Fruit fly (Drosophila melanogaster): ENCODE data around the gene dac.

Gene dac

DNA sequence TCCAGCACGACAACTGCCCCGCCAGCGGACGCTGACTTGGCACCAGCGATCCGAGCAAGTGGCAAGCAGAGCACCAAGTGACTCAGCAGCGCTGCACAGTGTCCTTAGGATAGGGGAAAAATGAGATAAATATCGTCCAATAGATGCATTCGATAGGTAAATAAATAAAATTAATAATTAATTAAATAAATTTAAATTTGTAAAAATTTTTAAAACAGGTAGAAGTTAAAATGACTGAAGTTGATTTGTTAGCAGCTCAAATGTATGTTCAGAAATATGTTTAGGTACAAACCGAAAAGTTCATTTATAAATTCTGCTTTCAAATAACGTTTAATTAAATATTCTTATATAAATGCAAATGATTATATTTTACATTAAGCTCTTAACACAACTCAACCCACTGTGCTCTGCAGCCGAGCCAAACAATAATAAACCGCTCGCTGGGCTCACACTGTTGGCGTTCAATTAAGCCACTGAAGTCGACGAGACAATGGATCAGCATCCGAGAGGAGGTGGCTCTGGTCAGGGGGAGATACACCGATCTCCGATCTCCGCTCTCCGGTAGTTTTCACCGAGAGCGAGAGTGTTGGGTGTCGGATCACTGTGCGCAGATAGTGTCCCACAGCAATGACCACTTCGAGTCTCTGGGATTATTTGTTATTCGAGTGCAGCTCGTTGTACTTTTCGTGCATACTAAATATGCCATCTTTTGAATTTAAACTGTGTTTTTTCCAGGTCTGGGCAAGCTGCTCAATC, 37.2 kb downstream of the dac start, which contains the start of gene CG5888 (continued):
- TF ChIP-seq tx (GFP tag; optimal IDR thresholded peaks at IDR 0.05), result no peak
- no peak for TF ChIP-seq en (GFP tag; optimal IDR thresholded peaks at IDR 0.05)
- TF ChIP-seq ab (GFP tag; optimal IDR thresholded peaks at IDR 0.05), result no peak
- peak; percentile 42; the same call in 1 of the 2 replicates for TF ChIP-seq sim (GFP tag; IDR thresholded peaks at IDR 0.05)
- peak; percentile 50; the same call in 1 of the 2 replicates for TF ChIP-seq onecut (GFP tag; IDR thresholded peaks at IDR 0.05)
- TF ChIP-seq lab (GFP tag; optimal IDR thresholded peaks at IDR 0.05), result peak; percentile 43
- TF ChIP-seq stwl (tag; optimal IDR thresholded peaks at IDR 0.05), result no peak
- peak; percentile 26 for TF ChIP-seq zen (tag; optimal IDR thresholded peaks at IDR 0.05)
- TF ChIP-seq nom (GFP tag; optimal IDR thresholded peaks at IDR 0.05), result no peak
- no peak for TF ChIP-seq zen2 (GFP tag; IDR thresholded peaks at IDR 0.05; ENCODE audit: partially characterized antibody)
- TF ChIP-seq Ets97D (GFP tag; optimal IDR thresholded peaks at IDR 0.05), result no peak
- no peak for TF ChIP-seq tll (GFP tag; optimal IDR thresholded peaks at IDR 0.05)
- TF ChIP-seq CG15269 (tag; optimal IDR thresholded peaks at IDR 0.05), result peak; percentile 76
- peak; percentile 45; the same call in 1 of the 2 replicates for TF ChIP-seq sens-2 (GFP tag; IDR thresholded peaks at IDR 0.05)
- TF ChIP-seq Elba2 (GFP tag; optimal IDR thresholded peaks at IDR 0.05), result no peak
- no peak for TF ChIP-seq pnt (GFP tag; optimal IDR thresholded peaks at IDR 0.05)
- no peak for TF ChIP-seq Max (GFP tag; optimal IDR thresholded peaks at IDR 0.05)
- TF ChIP-seq so (GFP tag; IDR thresholded peaks at IDR 0.05), result peak; percentile 74; the same call in 2 of the 3 replicates
- TF ChIP-seq Hmr (GFP tag; optimal IDR thresholded peaks at IDR 0.05), result peak; percentile 78
- TF ChIP-seq CG12942 (GFP tag; optimal IDR thresholded peaks at IDR 0.05), result peak; percentile 34
- peak; percentile 65 for TF ChIP-seq ATbp (GFP tag; optimal IDR thresholded peaks at IDR 0.05)
- TF ChIP-seq CG1529 (GFP tag; optimal IDR thresholded peaks at IDR 0.05), result peak; percentile 34
- TF ChIP-seq sug (tag; optimal IDR thresholded peaks at IDR 0.05), result no peak
- no peak for TF ChIP-seq HLHmδ (GFP tag; optimal IDR thresholded peaks at IDR 0.05)
- no peak for TF ChIP-seq HmgD (GFP tag; optimal IDR thresholded peaks at IDR 0.05)
- peak; percentile 78 for TF ChIP-seq CG11695 (GFP tag; IDR thresholded peaks at IDR 0.05)
- peak; percentile 59 for TF ChIP-seq caup (GFP tag; optimal IDR thresholded peaks at IDR 0.05; ENCODE audit: severe bottlenecking)
- TF ChIP-seq gsb-n (tag; optimal IDR thresholded peaks at IDR 0.05), result peak; percentile 70
- TF ChIP-seq toy (GFP tag; IDR thresholded peaks at IDR 0.05), result no peak
- no peak for TF ChIP-seq tup (GFP tag; optimal IDR thresholded peaks at IDR 0.05)
- TF ChIP-seq jumu (GFP tag; optimal IDR thresholded peaks at IDR 0.05), result no peak
- no peak for TF ChIP-seq nau (GFP tag; optimal IDR thresholded peaks at IDR 0.05)
- no peak for TF ChIP-seq fru (optimal IDR thresholded peaks at IDR 0.05)
- no peak for TF ChIP-seq CG1832 (GFP tag; optimal IDR thresholded peaks at IDR 0.05)
- no peak for TF ChIP-seq dati (GFP tag; IDR thresholded peaks at IDR 0.05)
- peak; percentile 62; the same call in 2 of the 3 replicates for TF ChIP-seq ken (GFP tag; IDR thresholded peaks at IDR 0.05)
- no peak for TF ChIP-seq mld (GFP tag; IDR thresholded peaks at IDR 0.05; ENCODE audit: partially characterized antibody)
- no peak for TF ChIP-seq jing (GFP tag; optimal IDR thresholded peaks at IDR 0.05)
- TF ChIP-seq Ptx1 (GFP tag; IDR thresholded peaks at IDR 0.05), result peak; percentile 86
- TF ChIP-seq run (tag; optimal IDR thresholded peaks at IDR 0.05), result peak; percentile 17
- TF ChIP-seq CG11723 (GFP tag; optimal IDR thresholded peaks at IDR 0.05), result peak; percentile 25
- TF ChIP-seq CG13296 (GFP tag; optimal IDR thresholded peaks at IDR 0.05), result peak; percentile 36
- TF ChIP-seq Bgb (GFP tag; IDR thresholded peaks at IDR 0.05; ENCODE audit: partially characterized antibody), result no peak
- TF ChIP-seq CG32767 (GFP tag; IDR thresholded peaks at IDR 0.05), result peak; percentile 82
- TF ChIP-seq kah (GFP tag; optimal IDR thresholded peaks at IDR 0.05), result peak; percentile 22
- peak; percentile 51; the same call in 1 of the 2 replicates for TF ChIP-seq wdn (GFP tag; IDR thresholded peaks at IDR 0.05)
- peak; percentile 55 for TF ChIP-seq CG30020 (tag; optimal IDR thresholded peaks at IDR 0.05)
- TF ChIP-seq psq (GFP tag; optimal IDR thresholded peaks at IDR 0.05), result peak; percentile 6
- no peak for TF ChIP-seq CG10462 (GFP tag; optimal IDR thresholded peaks at IDR 0.05)

All from whole organism, embryonic.